Worm (Caenorhabditis elegans) whole organism, L2 larva: ENCODE results near the gene clec-27.

Source experiments
- elt-3 ChIP-seq: sonication (generic microtip); optimal IDR thresholded peaks from 2 replicates; lab custom pipeline; 2017; ENCODE audit warnings: missing biosample characterization, missing genetic modification characterization
- lsy-2 ChIP-seq, 2 experiments: fragments of 150-350 bp in 1 of 2; sonication (generic microtip) in 1 of 2; optimal IDR thresholded peaks; 2 replicates each; lab custom pipeline; 2014 to 2017; ENCODE audit warnings: missing biosample characterization in 2 of 2, missing genetic modification characterization in 2 of 2
- nhr-11 ChIP-seq: fragments of 150-350 bp; optimal IDR thresholded peaks from 2 replicates; lab custom pipeline; 2014; ENCODE audit warnings: missing biosample characterization, missing genetic modification characterization
- skn-1 ChIP-seq: sonication (generic microtip); optimal IDR thresholded peaks from 2 replicates; lab custom pipeline; 2017; ENCODE audit warnings: missing biosample characterization, missing genetic modification characterization
- snpc-4 ChIP-seq: fragments of 150-350 bp; optimal IDR thresholded peaks from 2 replicates; lab custom pipeline; 2014; ENCODE audit warnings: missing biosample characterization, missing genetic modification characterization
- unc-39 ChIP-seq: fragments of 150-350 bp; optimal IDR thresholded peaks from 2 replicates; lab custom pipeline; 2014; ENCODE audit warnings: missing biosample characterization, missing genetic modification characterization
- ztf-11 ChIP-seq: sonication (generic microtip); optimal IDR thresholded peaks from 2 replicates; lab custom pipeline; 2017; ENCODE audit warnings: missing biosample characterization, missing genetic modification characterization

DNA sequence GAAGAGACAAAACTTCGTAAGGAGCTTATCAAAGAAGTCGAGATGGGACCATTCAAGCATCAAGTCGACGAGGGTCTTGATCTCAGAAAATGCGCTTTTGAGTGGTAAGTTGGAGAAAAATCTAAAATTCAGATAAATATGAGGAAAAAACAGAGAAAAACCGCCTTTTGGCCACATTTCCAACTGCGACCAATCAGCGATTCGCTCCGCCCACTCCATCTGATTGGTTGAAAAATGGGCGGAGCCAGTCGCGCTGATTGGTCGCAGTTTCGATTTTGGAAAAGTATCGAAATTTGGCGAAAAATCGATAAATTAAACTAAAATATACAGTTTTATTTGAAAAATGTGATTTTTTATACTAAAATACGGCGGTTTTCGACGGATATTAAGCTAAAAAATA lies 42.6 kb upstream of the clec-27 start:
- no peak for TF ChIP-seq unc-39 (tag; lab: Kevin White, UChicago)
- no peak for TF ChIP-seq lsy-2 (tag; optimal IDR thresholded peaks at IDR 0.05; lab: Kevin White, UChicago)
- TF ChIP-seq snpc-4 (tag; lab: Kevin White, UChicago), result no peak
- no peak for TF ChIP-seq skn-1 (tag; lab: Kevin White, UChicago)
- TF ChIP-seq ztf-11 (tag; lab: Kevin White, UChicago), result no peak
- no peak for TF ChIP-seq nhr-11 (tag; lab: Kevin White, UChicago)
- no peak for TF ChIP-seq elt-3
